Fruit fly (Drosophila melanogaster) whole organism, larva: ENCODE measurements around the gene CheB38a.

Experiments
- noc ChIP-seq: fragments of 200-800 bp; sonication (Bioruptor generic); optimal IDR thresholded peaks from 3 replicates; lab custom pipeline; 2019; ENCODE audit warnings: missing biosample characterization, mild to moderate bottlenecking, missing genetic modification characterization, moderate library complexity

CheB38a gene

DNA sequence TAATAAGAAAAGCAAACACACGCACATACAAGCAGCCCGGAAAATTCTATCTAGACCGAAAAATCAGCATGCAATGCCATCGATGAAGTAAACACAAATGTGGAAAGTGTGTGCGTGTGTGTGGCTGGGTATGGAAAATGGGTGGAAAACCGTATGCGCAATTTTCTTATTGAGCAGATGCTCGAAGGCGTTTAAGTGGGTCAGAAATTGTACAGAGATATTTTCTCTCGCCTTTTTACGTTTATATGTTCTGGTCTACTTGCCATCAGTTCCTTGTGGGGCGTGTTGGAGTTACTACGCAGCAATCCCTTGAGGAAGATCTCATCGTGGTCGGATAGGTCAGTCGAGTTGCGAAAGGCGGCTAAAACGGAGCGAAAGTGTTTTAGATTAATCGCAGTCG lies 22.6 kb downstream of the CheB38a start:
- TF ChIP-seq noc (tag; lab: Kevin White, UChicago) = no peak

DNA sequence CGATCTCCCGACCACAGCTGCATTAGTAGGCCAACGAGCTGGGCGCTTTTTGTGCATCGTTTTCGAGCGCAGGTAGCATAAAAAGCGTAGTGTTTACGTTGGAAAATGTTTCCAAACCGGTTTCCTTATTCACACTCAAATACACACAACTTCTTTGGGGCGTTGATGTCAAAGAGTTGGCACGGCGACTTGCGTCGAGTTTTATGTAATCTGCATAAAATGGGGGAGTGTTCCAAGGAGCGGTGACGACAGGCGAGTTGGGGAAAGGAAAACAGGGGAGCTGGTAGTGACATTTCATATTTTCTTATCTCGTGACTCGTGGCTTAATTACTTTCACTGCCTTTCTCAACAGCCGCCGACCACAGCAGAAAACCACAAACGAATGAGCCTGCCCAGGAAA lies 23.7 kb downstream of the CheB38a start:
- no peak for TF ChIP-seq noc (tag; lab: Kevin White, UChicago)

dm6 chr2L:20793881-20794280 lies 24.5 kb downstream of the CheB38a start:
- no peak for TF ChIP-seq noc (tag; lab: Kevin White, UChicago)

- no peak for TF ChIP-seq noc (tag; lab: Kevin White, UChicago)
Observed at dm6 chr2L:20792988-20793544, 25.3 kb downstream of the CheB38a start.

DNA sequence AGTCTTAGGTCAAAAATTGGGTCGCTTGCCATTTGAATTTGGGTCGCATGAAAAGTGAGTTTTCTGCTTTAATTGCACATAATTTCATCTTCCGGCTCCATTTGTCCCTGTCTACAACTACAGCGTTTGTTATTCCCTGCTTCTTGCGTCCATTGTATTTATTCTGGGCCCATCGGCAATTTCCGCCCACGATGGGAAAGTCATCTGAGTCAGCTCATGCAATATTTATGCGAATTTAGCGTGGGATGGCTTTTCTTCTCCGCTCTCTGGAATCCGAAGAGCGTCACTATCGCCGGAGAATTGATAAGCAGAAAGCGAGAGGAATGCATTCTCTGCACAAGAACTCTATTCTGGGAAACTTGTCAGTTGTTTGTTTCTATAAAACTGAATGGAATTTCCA lies 25.8 kb downstream of the CheB38a start:
- TF ChIP-seq noc (tag; lab: Kevin White, UChicago) = no peak

DNA sequence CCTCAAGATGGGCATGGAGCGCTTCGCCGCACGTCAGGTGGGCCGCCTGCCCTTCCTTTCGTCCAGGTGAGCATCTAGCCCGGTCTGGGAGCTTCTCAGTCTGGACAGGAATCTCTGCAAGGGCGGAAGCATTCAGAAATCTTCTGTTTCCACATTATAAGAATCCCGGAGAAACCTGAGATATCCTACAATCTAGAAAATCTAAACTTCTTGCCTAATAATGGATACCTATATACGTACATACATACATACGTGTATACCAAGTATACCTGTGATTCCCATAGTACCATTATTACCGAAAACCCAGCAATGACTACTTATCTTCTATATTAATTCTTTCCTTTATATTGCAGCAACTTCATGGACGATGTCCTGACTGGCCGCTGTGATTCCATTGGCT lies 30.3 kb downstream of the CheB38a start:
- no peak for TF ChIP-seq noc (tag; lab: Kevin White, UChicago)

- TF ChIP-seq noc (tag; lab: Kevin White, UChicago) = peak; percentile 37
Observed at dm6 chr2L:20787271-20787791, 31.0 kb downstream of the CheB38a start, which contains the start of gene Pomp. Gene Pomp (plus strand): TSS chr2L:20787656.

- no peak for TF ChIP-seq noc (tag; lab: Kevin White, UChicago)
Observed at dm6 chr2L:20785333-20785732, 33.0 kb downstream of the CheB38a start.

DNA sequence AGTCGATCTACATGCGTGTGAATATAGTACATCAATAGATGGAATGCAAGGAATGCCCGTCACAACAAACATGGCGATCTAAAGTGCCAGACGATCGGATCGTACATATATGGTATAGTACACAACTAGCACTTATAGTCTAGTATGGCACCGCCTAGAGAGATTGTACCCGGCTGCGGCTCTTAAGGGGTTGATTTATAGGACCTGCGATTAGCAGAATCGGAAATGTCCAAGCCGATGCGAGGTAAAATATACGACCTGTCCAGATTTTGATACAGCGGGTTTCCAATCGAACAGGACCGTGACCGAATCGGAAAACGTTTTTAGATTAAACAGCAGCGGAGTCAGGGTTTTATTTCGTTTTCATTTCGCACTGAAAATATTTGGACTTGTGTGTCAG lies 34.4 kb downstream of the CheB38a start:
- TF ChIP-seq noc (tag; lab: Kevin White, UChicago) = peak; percentile 56

DNA sequence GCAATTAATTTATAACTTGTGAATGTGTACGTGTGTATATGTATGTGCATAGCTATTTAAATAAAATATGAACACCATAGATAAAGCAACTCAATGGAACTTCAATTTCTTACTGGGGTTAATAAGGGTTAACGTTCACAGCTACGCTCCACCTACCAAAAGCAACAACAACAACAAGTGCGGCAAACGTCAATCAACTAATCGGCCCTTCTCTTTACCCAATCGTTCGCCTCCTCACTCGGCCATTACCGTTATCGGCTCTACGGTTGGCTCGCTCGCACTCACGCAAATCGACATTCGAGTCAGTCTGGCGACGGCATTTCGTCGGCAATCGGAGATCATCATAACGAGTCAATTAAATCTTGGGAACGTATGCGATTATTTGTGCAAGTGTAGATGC lies 35.3 kb downstream of the CheB38a start:
- TF ChIP-seq noc (tag; lab: Kevin White, UChicago) = no peak

- peak; percentile 78 for TF ChIP-seq noc (tag; lab: Kevin White, UChicago)
Observed at dm6 chr2L:20780768-20781167, 37.6 kb downstream of the CheB38a start.

DNA sequence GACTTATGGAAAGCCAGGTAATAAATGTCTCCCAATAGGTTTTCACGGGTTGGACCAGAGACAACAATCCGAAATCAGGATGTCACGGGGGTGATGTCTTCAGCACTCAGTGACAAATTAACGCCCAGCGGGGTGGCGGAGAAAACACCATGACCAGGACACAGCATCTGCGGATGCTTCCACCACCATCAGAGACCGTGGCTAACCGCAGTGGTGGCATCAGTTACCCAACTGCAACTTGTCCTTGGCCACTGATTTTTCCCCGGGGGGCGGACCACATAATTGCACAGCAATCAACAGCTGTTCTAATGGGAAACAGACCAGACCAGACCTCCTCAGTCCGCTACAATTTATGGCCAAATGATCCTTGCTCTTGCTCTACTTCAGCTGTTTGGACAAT lies 40.0 kb downstream of the CheB38a start:
- TF ChIP-seq noc (tag; lab: Kevin White, UChicago) = no peak

dm6 chr2L:20776940-20777502 lies 41.3 kb downstream of the CheB38a start:
- TF ChIP-seq noc (tag; lab: Kevin White, UChicago) = no peak

DNA sequence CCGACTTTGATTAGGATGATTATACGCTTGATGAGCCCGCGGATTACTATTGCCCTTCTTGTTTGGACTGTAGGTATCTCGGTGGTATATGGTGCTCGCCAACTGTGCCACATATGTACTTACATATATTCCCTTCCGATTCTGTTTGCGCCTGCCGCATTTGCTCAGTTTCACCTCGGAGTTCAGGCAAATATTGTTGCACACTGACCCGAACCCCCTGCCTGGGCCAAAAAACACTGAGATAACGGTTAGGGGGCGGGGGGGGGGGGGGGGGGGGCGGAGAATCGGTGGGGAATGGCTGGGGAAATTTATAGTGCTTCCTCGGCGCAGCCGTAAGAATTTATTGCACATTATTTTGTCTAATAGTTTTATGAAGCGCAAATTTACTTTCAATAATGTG lies 42.4 kb downstream of the CheB38a start:
- TF ChIP-seq noc (tag; lab: Kevin White, UChicago) = peak; percentile 53

DNA sequence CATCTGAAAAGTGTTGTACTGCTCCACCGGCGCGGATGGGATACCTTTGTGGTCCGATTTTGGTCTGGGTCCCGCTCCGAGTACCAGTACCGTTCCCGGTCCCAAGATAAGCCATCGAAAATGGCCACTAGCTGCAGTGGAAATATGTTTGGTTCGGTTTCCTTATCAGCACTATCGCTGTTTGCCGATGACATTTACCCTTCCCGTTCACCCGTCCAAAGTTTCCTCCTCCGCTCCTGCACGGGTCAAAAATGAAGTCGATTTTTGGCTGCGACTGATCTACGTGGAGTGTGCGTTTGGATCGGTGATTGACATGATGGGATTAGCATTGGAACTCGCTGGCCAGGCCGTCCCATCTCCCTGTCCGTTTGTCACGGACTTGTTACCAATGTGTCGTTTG lies 43.9 kb downstream of the CheB38a start:
- no peak for TF ChIP-seq noc (tag; lab: Kevin White, UChicago)

DNA sequence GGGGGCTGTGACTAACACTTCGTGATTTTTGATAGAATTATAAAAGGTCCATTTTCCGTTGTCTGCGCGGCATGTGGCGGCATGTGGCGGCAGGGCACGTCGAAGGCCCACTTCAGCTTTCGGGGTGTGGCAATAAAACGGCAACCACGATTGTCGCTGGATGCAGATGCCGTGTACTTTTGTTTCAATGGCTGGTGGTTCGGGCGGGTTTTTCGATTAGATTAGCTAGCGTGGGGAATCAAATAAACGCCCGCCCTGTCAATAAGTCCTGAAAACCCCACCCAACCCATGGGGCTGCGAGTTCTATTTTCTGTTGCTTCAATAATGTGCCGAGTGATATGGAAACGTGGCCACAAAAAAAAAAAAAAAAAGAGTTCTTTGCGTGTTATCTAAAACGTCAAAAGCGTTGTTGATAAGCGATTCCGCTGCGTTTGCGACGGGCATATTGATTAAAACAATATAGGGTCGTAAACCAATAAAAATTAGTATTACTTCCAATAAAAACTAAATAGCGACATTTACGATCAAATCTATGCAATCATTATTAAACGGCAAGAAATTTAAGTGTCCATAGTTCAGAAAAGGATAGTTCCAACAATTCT lies 44.8 kb downstream of the CheB38a start:
- peak; percentile 16 for TF ChIP-seq noc (tag; lab: Kevin White, UChicago)

DNA sequence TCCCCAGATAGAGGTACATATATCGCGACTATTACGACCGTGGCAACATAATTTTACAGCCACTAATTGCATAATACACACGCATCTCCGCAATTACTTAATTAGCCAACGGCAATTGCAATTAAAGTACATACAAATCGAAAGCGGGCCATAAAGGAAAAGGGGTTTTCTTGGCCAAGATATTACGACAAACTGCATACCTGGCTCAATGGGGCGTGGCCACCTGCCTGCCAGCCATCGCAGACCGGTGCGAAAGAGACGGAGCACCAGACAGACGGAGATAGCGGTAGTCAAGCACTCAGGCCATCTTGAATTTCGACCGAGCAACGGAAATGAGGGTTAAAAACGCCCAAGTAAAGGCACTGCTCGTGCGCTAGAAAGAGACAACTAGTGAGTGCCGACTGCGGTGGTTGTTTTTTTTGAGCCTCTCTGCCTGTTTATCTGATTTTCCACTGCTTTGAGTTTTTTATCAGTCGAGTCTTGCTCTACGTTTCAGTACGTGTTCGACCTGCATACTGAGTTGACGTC lies 48.0 kb downstream of the CheB38a start, which contains the start of gene cad:
TSS of gene cad (plus strand) at position 490 of the 528 bp plus-strand sequence.
- TF ChIP-seq noc (tag; lab: Kevin White, UChicago) = peak; percentile 51
